Worm (Caenorhabditis elegans) whole organism, L3 larva: ENCODE results near the gene str-177.

Source experiments
- R02D3.7 ChIP-seq: fragments of 150-350 bp; optimal IDR thresholded peaks from 2 replicates; lab custom pipeline; 2014; ENCODE audit warnings: missing biosample characterization, missing genetic modification characterization
- ZK546.5 ChIP-seq: sonication (generic microtip); optimal IDR thresholded peaks from 2 replicates; lab custom pipeline; 2017; ENCODE audit warnings: missing biosample characterization, missing genetic modification characterization
- aly-2 ChIP-seq: fragments of 150-350 bp; optimal IDR thresholded peaks from 2 replicates; lab custom pipeline; 2014; ENCODE audit warnings: missing biosample characterization, missing genetic modification characterization
- ama-1 ChIP-seq: fragments of 150-350 bp; optimal IDR thresholded peaks from 2 replicates; lab custom pipeline; 2018
- ceh-16 ChIP-seq: sonication (generic microtip); optimal IDR thresholded peaks from 2 replicates; lab custom pipeline; 2017; ENCODE audit warnings: missing biosample characterization, missing genetic modification characterization
- ceh-28 ChIP-seq: fragments of 150-350 bp; optimal IDR thresholded peaks from 2 replicates; lab custom pipeline; 2014; ENCODE audit warnings: missing biosample characterization, missing genetic modification reagents, missing genetic modification characterization
- ceh-82 ChIP-seq: fragments of 150-350 bp; optimal IDR thresholded peaks from 2 replicates; lab custom pipeline; 2014; ENCODE audit warnings: missing biosample characterization, missing genetic modification characterization
- ceh-9 ChIP-seq: sonication (generic microtip); optimal IDR thresholded peaks from 2 replicates; lab custom pipeline; 2018; ENCODE audit warnings: missing biosample characterization, missing genetic modification characterization
- daf-12 ChIP-seq: fragments of 150-350 bp; optimal IDR thresholded peaks from 2 replicates; lab custom pipeline; 2014; ENCODE audit warnings: missing biosample characterization, missing genetic modification reagents, missing genetic modification characterization
- egl-27 ChIP-seq: sonication (generic microtip); optimal IDR thresholded peaks from 4 replicates; lab custom pipeline; 2017; ENCODE audit warnings: missing biosample characterization, missing genetic modification reagents, missing genetic modification characterization
- egl-5 ChIP-seq: fragments of 150-350 bp; optimal IDR thresholded peaks from 2 replicates; lab custom pipeline; 2017; ENCODE audit warnings: missing biosample characterization, missing genetic modification reagents, missing genetic modification characterization, inconsistent platforms
- elt-2 ChIP-seq: sonication (generic microtip); optimal IDR thresholded peaks from 2 replicates; lab custom pipeline; 2016; ENCODE audit warnings: missing genetic modification reagents, mild to moderate bottlenecking, missing genetic modification characterization, missing compliant biosample characterization
- elt-3 ChIP-seq, 3 experiments: fragments of 150-350 bp in 1 of 3; sonication (generic microtip) in 2 of 3; optimal IDR thresholded peaks; 2 replicates in 2 of 3; 4 replicates in 1 of 3; lab custom pipeline; 2014 to 2017; ENCODE audit warnings: missing biosample characterization in 3 of 3, missing genetic modification characterization in 3 of 3
- eor-1 ChIP-seq, 2 experiments: fragments of 150-350 bp; optimal IDR thresholded peaks; 2 replicates each; lab custom pipeline; 2014 to 2018; ENCODE audit warnings: missing biosample characterization in 2 of 2, missing genetic modification characterization in 2 of 2
- fkh-10 ChIP-seq: sonication (generic microtip); optimal IDR thresholded peaks from 2 replicates; lab custom pipeline; 2017; ENCODE audit warnings: missing biosample characterization, missing genetic modification reagents, missing genetic modification characterization
- fos-1 ChIP-seq: fragments of 150-350 bp; optimal IDR thresholded peaks from 2 replicates; lab custom pipeline; 2014; ENCODE audit warnings: missing biosample characterization, missing genetic modification characterization
- hmg-11 ChIP-seq: sonication (generic microtip); optimal IDR thresholded peaks from 2 replicates; lab custom pipeline; 2016; ENCODE audit warnings: missing genetic modification characterization, missing compliant biosample characterization
- lin-15B ChIP-seq: fragments of 150-350 bp; optimal IDR thresholded peaks from 2 replicates; lab custom pipeline; 2014; ENCODE audit warnings: missing biosample characterization, missing genetic modification characterization
- lin-39 ChIP-seq: fragments of 150-350 bp; optimal IDR thresholded peaks from 2 replicates; lab custom pipeline; 2018; ENCODE audit warnings: missing biosample characterization, missing genetic modification reagents, missing genetic modification characterization
- lsy-12 ChIP-seq: sonication (generic microtip); optimal IDR thresholded peaks from 2 replicates; lab custom pipeline; 2016; ENCODE audit warnings: mild to moderate bottlenecking, missing genetic modification characterization, missing compliant biosample characterization
- mdl-1 ChIP-seq: fragments of 150-350 bp; optimal IDR thresholded peaks from 2 replicates; lab custom pipeline; 2014; ENCODE audit warnings: missing biosample characterization, missing genetic modification characterization
- mml-1 ChIP-seq: fragments of 150-350 bp; sonication (generic microtip); optimal IDR thresholded peaks from 3 replicates; lab custom pipeline; 2014; ENCODE audit warnings: missing biosample characterization, missing genetic modification characterization
- nfya-1 ChIP-seq: sonication (generic microtip); optimal IDR thresholded peaks from 2 replicates; lab custom pipeline; 2017; ENCODE audit warnings: missing genetic modification characterization, mild to moderate bottlenecking, missing compliant biosample characterization, antibody characterized with exemption, moderate library complexity; ENCODE audit not compliant: insufficient read depth
- nhr-11 ChIP-seq: fragments of 150-350 bp; optimal IDR thresholded peaks from 2 replicates; lab custom pipeline; 2014; ENCODE audit warnings: missing biosample characterization, missing genetic modification characterization
- nhr-12 ChIP-seq: fragments of 150-350 bp; optimal IDR thresholded peaks from 2 replicates; lab custom pipeline; 2014; ENCODE audit warnings: missing biosample characterization, missing genetic modification characterization
- nhr-23 ChIP-seq: fragments of 150-350 bp; optimal IDR thresholded peaks from 2 replicates; lab custom pipeline; 2014; ENCODE audit warnings: missing biosample characterization, missing genetic modification reagents, missing genetic modification characterization
- nhr-237 ChIP-seq: fragments of 150-350 bp; optimal IDR thresholded peaks from 2 replicates; lab custom pipeline; 2014; ENCODE audit warnings: missing biosample characterization, missing genetic modification characterization
- nhr-25 ChIP-seq: sonication (generic microtip); optimal IDR thresholded peaks from 2 replicates; lab custom pipeline; 2017; ENCODE audit warnings: missing biosample characterization, missing genetic modification characterization
- nhr-28 ChIP-seq: fragments of 150-350 bp; optimal IDR thresholded peaks from 2 replicates; lab custom pipeline; 2014; ENCODE audit warnings: missing biosample characterization, missing genetic modification characterization
- nhr-43 ChIP-seq: sonication (generic microtip); optimal IDR thresholded peaks from 2 replicates; lab custom pipeline; 2016; ENCODE audit warnings: mild to moderate bottlenecking, missing genetic modification characterization, missing compliant biosample characterization; ENCODE audit not compliant: poor library complexity, severe bottlenecking
- nhr-67 ChIP-seq: fragments of 150-350 bp; optimal IDR thresholded peaks from 2 replicates; lab custom pipeline; 2014; ENCODE audit warnings: missing biosample characterization, missing genetic modification characterization
- nhr-76 ChIP-seq: fragments of 150-350 bp; sonication (generic microtip); optimal IDR thresholded peaks from 5 replicates; lab custom pipeline; 2014; ENCODE audit warnings: missing biosample characterization, missing genetic modification characterization
- nhr-77 ChIP-seq: fragments of 150-350 bp; optimal IDR thresholded peaks from 2 replicates; lab custom pipeline; 2014; ENCODE audit warnings: missing biosample characterization, missing genetic modification characterization
- pqm-1 ChIP-seq: fragments of 150-350 bp; optimal IDR thresholded peaks from 2 replicates; lab custom pipeline; 2017; ENCODE audit warnings: missing biosample characterization, missing genetic modification characterization, inconsistent platforms
- sea-2 ChIP-seq: fragments of 150-350 bp; sonication (generic microtip); optimal IDR thresholded peaks from 4 replicates; lab custom pipeline; 2014; ENCODE audit warnings: missing biosample characterization, missing genetic modification reagents, missing genetic modification characterization
- snpc-4 ChIP-seq: fragments of 150-350 bp; optimal IDR thresholded peaks from 2 replicates; lab custom pipeline; 2014; ENCODE audit warnings: missing biosample characterization, missing genetic modification characterization
- tbx-2 ChIP-seq: sonication (generic microtip); optimal IDR thresholded peaks from 2 replicates; lab custom pipeline; 2016; ENCODE audit warnings: mild to moderate bottlenecking, missing genetic modification characterization, missing compliant biosample characterization
- unc-39 ChIP-seq: sonication (generic microtip); optimal IDR thresholded peaks from 4 replicates; lab custom pipeline; 2017; ENCODE audit warnings: missing biosample characterization, missing genetic modification characterization
- zag-1 ChIP-seq: fragments of 150-350 bp; optimal IDR thresholded peaks from 2 replicates; lab custom pipeline; 2014; ENCODE audit warnings: missing biosample characterization, missing genetic modification characterization
- ztf-11 ChIP-seq: fragments of 150-350 bp; optimal IDR thresholded peaks from 2 replicates; lab custom pipeline; 2014; ENCODE audit warnings: missing biosample characterization, missing genetic modification characterization
- ztf-4 ChIP-seq: fragments of 150-350 bp; optimal IDR thresholded peaks from 2 replicates; lab custom pipeline; 2014; ENCODE audit warnings: missing biosample characterization, missing genetic modification characterization

Gene str-177

ce11 chrV:9162118-9162729, 36.6 kb downstream of the str-177 start:
- TF ChIP-seq ceh-16 (tag; lab: Kevin White, UChicago) = no peak
- TF ChIP-seq fos-1 = no peak
- no peak for TF ChIP-seq R02D3.7 (tag; lab: Kevin White, UChicago)
- TF ChIP-seq unc-39 (tag; lab: Kevin White, UChicago) = no peak
- no peak for TF ChIP-seq mdl-1 (tag; lab: Kevin White, UChicago)
- no peak for TF ChIP-seq daf-12 (tag; lab: Kevin White, UChicago)
- no peak for TF ChIP-seq egl-27
- no peak for TF ChIP-seq nhr-237 (tag; lab: Kevin White, UChicago)
- no peak for TF ChIP-seq nhr-67
- TF ChIP-seq nhr-77 = no peak
- no peak for TF ChIP-seq nhr-28 (tag; lab: Kevin White, UChicago)
- no peak for TF ChIP-seq aly-2 (tag; lab: Kevin White, UChicago)
- TF ChIP-seq, all 47 proteins: peak for 0

ce11 chrV:9160224-9160886, 38.4 kb downstream of the str-177 start, which contains the start of gene col-144:
col-144 (minus strand) TSS chrV:9160642.
- no peak for TF ChIP-seq nhr-67
- TF ChIP-seq ceh-28 (tag; lab: Kevin White, UChicago) = no peak
- TF ChIP-seq elt-3 (tag; optimal IDR thresholded peaks at IDR 0.05; lab: Kevin White, UChicago) = peak in 1 of 3 experiments; percentile 12
- TF ChIP-seq ama-1 (lab: Kevin White, UChicago) = peak; percentile 73
- TF ChIP-seq ztf-11 (tag; lab: Kevin White, UChicago) = no peak
- no peak for TF ChIP-seq lin-15B (tag; lab: Kevin White, UChicago)
- no peak for TF ChIP-seq sea-2 (GFP tag; lab: Kevin White, UChicago)
- peak; percentile 17 for TF ChIP-seq nfya-1 (tag; lab: Kevin White, UChicago)
- no peak for TF ChIP-seq tbx-2 (tag; lab: Kevin White, UChicago)
- no peak for TF ChIP-seq ceh-82 (tag; lab: Kevin White, UChicago)
- no peak for TF ChIP-seq R02D3.7 (tag; lab: Kevin White, UChicago)
- TF ChIP-seq unc-39 (tag; lab: Kevin White, UChicago) = no peak
- TF ChIP-seq hmg-11 = no peak
- TF ChIP-seq nhr-43 = peak; percentile 57
- TF ChIP-seq nhr-11 (tag; lab: Kevin White, UChicago) = no peak
- no peak for TF ChIP-seq daf-12 (tag; lab: Kevin White, UChicago)
- TF ChIP-seq pqm-1 (tag; lab: Kevin White, UChicago) = no peak
- TF ChIP-seq ceh-9 (tag; lab: Kevin White, UChicago) = no peak
- no peak for TF ChIP-seq zag-1
- no peak for TF ChIP-seq elt-2 (tag; lab: Kevin White, UChicago)
- no peak for TF ChIP-seq fkh-10 (GFP tag; lab: Kevin White, UChicago)
- TF ChIP-seq lin-39 = no peak
- no peak for TF ChIP-seq mml-1 (tag; lab: Kevin White, UChicago)
- TF ChIP-seq eor-1 (tag; optimal IDR thresholded peaks at IDR 0.05; lab: Kevin White, UChicago) = no peak
- no peak for TF ChIP-seq nhr-12
- no peak for TF ChIP-seq aly-2 (tag; lab: Kevin White, UChicago)
- TF ChIP-seq lsy-12 = no peak
- TF ChIP-seq ZK546.5 (tag; lab: Kevin White, UChicago) = no peak
- no peak for TF ChIP-seq fos-1
- no peak for TF ChIP-seq nhr-23 (tag; lab: Kevin White, UChicago)
- TF ChIP-seq nhr-25 = peak; percentile 70
- TF ChIP-seq ztf-4 (tag; lab: Kevin White, UChicago) = no peak
- TF ChIP-seq egl-5 (tag; lab: Kevin White, UChicago) = no peak
- TF ChIP-seq nhr-237 (tag; lab: Kevin White, UChicago) = no peak
- no peak for TF ChIP-seq mdl-1 (tag; lab: Kevin White, UChicago)
- no peak for TF ChIP-seq nhr-76 (tag; lab: Kevin White, UChicago)
- no peak for TF ChIP-seq snpc-4 (tag; lab: Kevin White, UChicago)
